Worm (Caenorhabditis elegans): Measurements from ENCODE around the gene ZK1055.6.

ZK1055.6 gene

ce11 chrV:6620809-6621208 lies 18.4 kb upstream of the ZK1055.6 start:
- TF ChIP-seq ceh-9 (tag; optimal IDR thresholded peaks at IDR 0.05) (no peak), sox-4 (tag; optimal IDR thresholded peaks at IDR 0.05) (no peak), hlh-15 (tag; optimal IDR thresholded peaks at IDR 0.05) (no peak), lin-11 (tag; optimal IDR thresholded peaks at IDR 0.05) (no peak), ttx-3 (tag; optimal IDR thresholded peaks at IDR 0.05) (no peak), ceh-31 (tag; optimal IDR thresholded peaks at IDR 0.05) (no peak), che-1 (tag; optimal IDR thresholded peaks at IDR 0.05) (no peak), pros-1 (tag; optimal IDR thresholded peaks at IDR 0.05) (no peak)

- no peak for TF ChIP-seq pat-9 (tag; optimal IDR thresholded peaks at IDR 0.05)
- TF ChIP-seq ceh-19 (GFP tag; optimal IDR thresholded peaks at IDR 0.05), result no peak
- TF ChIP-seq che-1 (tag; optimal IDR thresholded peaks at IDR 0.05), result no peak
- no peak for TF ChIP-seq fkh-6 (tag; optimal IDR thresholded peaks at IDR 0.05)
- no peak for TF ChIP-seq ref-2 (tag; optimal IDR thresholded peaks at IDR 0.05)
- TF ChIP-seq ceh-22 (tag; optimal IDR thresholded peaks at IDR 0.05), result no peak
Observed at ce11 chrV:6616294-6616693, 13.9 kb upstream of the ZK1055.6 start.

ce11 chrV:6614968-6615367 lies 12.6 kb upstream of the ZK1055.6 start:
- TF ChIP-seq elt-4 (tag; optimal IDR thresholded peaks at IDR 0.05) (peak; percentile 19), ceh-24 (tag; optimal IDR thresholded peaks at IDR 0.05) (no peak)

- TF ChIP-seq elt-2 (tag; optimal IDR thresholded peaks at IDR 0.05), result peak; percentile 91
- peak; percentile 63 for TF ChIP-seq pqm-1 (tag; optimal IDR thresholded peaks at IDR 0.05)
- TF ChIP-seq ceh-22 (tag; optimal IDR thresholded peaks at IDR 0.05), result no peak
Observed at ce11 chrV:6614152-6614734, 11.8 kb upstream of the ZK1055.6 start, which contains the start of gene cpr-4. cpr-4 (plus strand) TSS chrV:6614674.

ce11 chrV:6611504-6611903 lies 9.1 kb upstream of the ZK1055.6 start:
- TF ChIP-seq C08G9.2 (tag; optimal IDR thresholded peaks at IDR 0.05) (no peak), madf-2 (tag; optimal IDR thresholded peaks at IDR 0.05) (no peak), fkh-10 (GFP tag; optimal IDR thresholded peaks at IDR 0.05) (no peak), sox-4 (tag; optimal IDR thresholded peaks at IDR 0.05) (no peak), elt-4 (tag; optimal IDR thresholded peaks at IDR 0.05) (no peak), ceh-9 (tag; optimal IDR thresholded peaks at IDR 0.05) (no peak), fkh-6 (tag; optimal IDR thresholded peaks at IDR 0.05) (no peak), hlh-8 (tag; optimal IDR thresholded peaks at IDR 0.05) (no peak), ceh-6 (GFP tag; optimal IDR thresholded peaks at IDR 0.05) (no peak), ztf-16 (tag; optimal IDR thresholded peaks at IDR 0.05) (no peak), K09A11.1 (tag; optimal IDR thresholded peaks at IDR 0.05; ENCODE audit: insufficient read depth) (no peak), unc-55 (GFP tag; optimal IDR thresholded peaks at IDR 0.05) (no peak), ahr-1 (tag; optimal IDR thresholded peaks at IDR 0.05) (no peak), nhr-11 (tag; optimal IDR thresholded peaks at IDR 0.05) (no peak), npax-4 (tag; optimal IDR thresholded peaks at IDR 0.05) (no peak), hlh-15 (tag; optimal IDR thresholded peaks at IDR 0.05) (no peak), mec-3 (tag; optimal IDR thresholded peaks at IDR 0.05; ENCODE audit: borderline replicate concordance) (no peak), hlh-30 (tag; optimal IDR thresholded peaks at IDR 0.05; ENCODE audit: insufficient read depth) (no peak)

- no peak for TF ChIP-seq ceh-14 (tag; optimal IDR thresholded peaks at IDR 0.05)
- TF ChIP-seq unc-3 (GFP tag; conservative IDR thresholded peaks at IDR 0.05), result no peak
- no peak for TF ChIP-seq unc-3 (tag; optimal IDR thresholded peaks at IDR 0.05)
- TF ChIP-seq tbx-2 (tag; optimal IDR thresholded peaks at IDR 0.05), result no peak
- TF ChIP-seq lim-6 (tag; optimal IDR thresholded peaks at IDR 0.05), result no peak
- TF ChIP-seq nfya-1 (tag; optimal IDR thresholded peaks at IDR 0.05), result no peak
- no peak for TF ChIP-seq ama-1 (optimal IDR thresholded peaks at IDR 0.05)
- TF ChIP-seq ceh-30 (tag; optimal IDR thresholded peaks at IDR 0.05), result no peak
- TF ChIP-seq ceh-34 (tag; optimal IDR thresholded peaks at IDR 0.05), result no peak
- TF ChIP-seq odd-2 (tag; optimal IDR thresholded peaks at IDR 0.05), result no peak
Observed at ce11 chrV:6611058-6611457, 8.7 kb upstream of the ZK1055.6 start, which contains the start of gene gon-14. gon-14 (minus strand) TSS chrV:6611158.

Measured in whole organism, late embryonic.